Worm (Caenorhabditis elegans) whole organism, late embryonic: ENCODE data around the gene M03A1.3.
A peak's percentile ranks its signal among the peaks of the same experiment; 100 is the strongest.

Experiments
- C08G9.2 ChIP-seq: sonication (generic microtip); optimal IDR thresholded peaks from 2 replicates; lab custom pipeline; 2016; ENCODE audit warnings: mild to moderate bottlenecking, missing genetic modification characterization, moderate library complexity, missing compliant biosample characterization
- C38D4.7 ChIP-seq: fragments of 200-800 bp; sonication (Bioruptor generic); optimal IDR thresholded peaks from 2 replicates; lab custom pipeline; 2018; ENCODE audit warnings: mild to moderate bottlenecking, missing genetic modification characterization, moderate library complexity, missing compliant biosample characterization
- F13H6.1 ChIP-seq: sonication (generic microtip); optimal IDR thresholded peaks from 2 replicates; lab custom pipeline; 2016; ENCODE audit warnings: missing genetic modification characterization, missing compliant biosample characterization
- K02D7.2 ChIP-seq: sonication (generic microtip); optimal IDR thresholded peaks from 2 replicates; lab custom pipeline; 2017; ENCODE audit warnings: mild to moderate bottlenecking, missing genetic modification characterization, missing compliant biosample characterization
- ama-1 ChIP-seq: fragments of 150-350 bp; optimal IDR thresholded peaks from 2 replicates; lab custom pipeline; 2014
- ceh-18 ChIP-seq: sonication (generic microtip); optimal IDR thresholded peaks from 2 replicates; lab custom pipeline; 2016; ENCODE audit warnings: missing genetic modification characterization, missing compliant biosample characterization
- ceh-24 ChIP-seq: sonication (generic microtip); optimal IDR thresholded peaks from 2 replicates; lab custom pipeline; 2016; ENCODE audit warnings: mild to moderate bottlenecking, missing genetic modification characterization, missing compliant biosample characterization
- ceh-30 ChIP-seq: fragments of 150-350 bp; optimal IDR thresholded peaks from 2 replicates; lab custom pipeline; 2014; ENCODE audit warnings: missing biosample characterization, missing genetic modification characterization
- dve-1 ChIP-seq: sonication (generic microtip); optimal IDR thresholded peaks from 2 replicates; lab custom pipeline; 2017; ENCODE audit warnings: antibody characterized with exemption, mild to moderate bottlenecking, missing genetic modification characterization, missing compliant biosample characterization
- elt-2 ChIP-seq: sonication (generic microtip); optimal IDR thresholded peaks from 2 replicates; lab custom pipeline; 2016; ENCODE audit warnings: missing genetic modification reagents, missing genetic modification characterization, missing compliant biosample characterization
- eyg-1 ChIP-seq: sonication (generic microtip); optimal IDR thresholded peaks from 2 replicates; lab custom pipeline; 2016; ENCODE audit warnings: missing genotype, missing genetic modification characterization, missing compliant biosample characterization
- fax-1 ChIP-seq: sonication (generic microtip); optimal IDR thresholded peaks from 2 replicates; lab custom pipeline; 2016; ENCODE audit warnings: missing genotype, missing genetic modification characterization, missing compliant biosample characterization
- fkh-6 ChIP-seq: sonication (generic microtip); optimal IDR thresholded peaks from 2 replicates; lab custom pipeline; 2016; ENCODE audit warnings: missing genetic modification characterization, missing compliant biosample characterization
- gmeb-2 ChIP-seq: sonication (generic microtip); optimal IDR thresholded peaks from 2 replicates; lab custom pipeline; 2016; ENCODE audit warnings: missing genetic modification characterization, inconsistent platforms, missing compliant biosample characterization
- hlh-13 ChIP-seq: fragments of 200-800 bp; sonication (Bioruptor generic); optimal IDR thresholded peaks from 2 replicates; lab custom pipeline; 2018; ENCODE audit warnings: mild to moderate bottlenecking, missing genetic modification characterization, missing compliant biosample characterization
- hlh-8 ChIP-seq: sonication (generic microtip); optimal IDR thresholded peaks from 2 replicates; lab custom pipeline; 2016; ENCODE audit warnings: missing genotype, missing genetic modification characterization, missing compliant biosample characterization
- lim-6 ChIP-seq: sonication (generic microtip); optimal IDR thresholded peaks from 2 replicates; lab custom pipeline; 2016; ENCODE audit warnings: missing genetic modification characterization, missing compliant biosample characterization
- madf-2 ChIP-seq: sonication (generic microtip); optimal IDR thresholded peaks from 2 replicates; lab custom pipeline; 2017; ENCODE audit warnings: missing genetic modification characterization, missing compliant biosample characterization
- mec-3 ChIP-seq: sonication (generic microtip); optimal IDR thresholded peaks from 2 replicates; lab custom pipeline; 2016; ENCODE audit warnings: borderline replicate concordance, missing genetic modification characterization, missing compliant biosample characterization
- nhr-11 ChIP-seq: fragments of 150-350 bp; optimal IDR thresholded peaks from 2 replicates; lab custom pipeline; 2014; ENCODE audit warnings: missing biosample characterization, missing genetic modification characterization
- npax-4 ChIP-seq: sonication (generic microtip); optimal IDR thresholded peaks from 2 replicates; lab custom pipeline; 2016; ENCODE audit warnings: missing genetic modification characterization, missing compliant biosample characterization
- pat-9 ChIP-seq: fragments of 200-800 bp; sonication (Bioruptor generic); optimal IDR thresholded peaks from 2 replicates; lab custom pipeline; 2018; ENCODE audit warnings: mild to moderate bottlenecking, missing genetic modification characterization, moderate library complexity, missing compliant biosample characterization
- pax-1 ChIP-seq: fragments of 150-350 bp; optimal IDR thresholded peaks from 2 replicates; lab custom pipeline; 2014; ENCODE audit warnings: missing biosample characterization, missing genetic modification characterization
- pha-4 ChIP-seq: fragments of 150-350 bp; optimal IDR thresholded peaks from 2 replicates; lab custom pipeline; 2018; ENCODE audit warnings: missing biosample characterization, missing genetic modification reagents, missing genetic modification characterization
- pqm-1 ChIP-seq: sonication (generic microtip); optimal IDR thresholded peaks from 2 replicates; lab custom pipeline; 2016; ENCODE audit warnings: missing genetic modification characterization, missing compliant biosample characterization
- ref-2 ChIP-seq: sonication (generic microtip); optimal IDR thresholded peaks from 2 replicates; lab custom pipeline; 2016; ENCODE audit warnings: missing genetic modification characterization, missing compliant biosample characterization
- sox-2 ChIP-seq: fragments of 200-800 bp; sonication (Bioruptor generic); IDR thresholded peaks from 2 replicates; pipeline ENCODE4 v1.3.6; 2022; ENCODE audit warnings: missing genetic modification reagents, missing genetic modification characterization, missing compliant biosample characterization
- sox-4 ChIP-seq: sonication (generic microtip); optimal IDR thresholded peaks from 2 replicates; lab custom pipeline; 2017; ENCODE audit warnings: mild to moderate bottlenecking, missing genetic modification characterization, inconsistent platforms, missing compliant biosample characterization
- ttx-3 ChIP-seq: sonication (generic microtip); optimal IDR thresholded peaks from 2 replicates; lab custom pipeline; 2016; ENCODE audit warnings: missing genetic modification reagents, missing genetic modification characterization, missing compliant biosample characterization
- unc-3 ChIP-seq, 2 experiments: fragments of 200-800 bp in 1 of 2; sonication (Bioruptor generic) in 1 of 2; sonication (generic microtip) in 1 of 2; conservative IDR thresholded peaks in 1 of 2; optimal IDR thresholded peaks in 1 of 2; 2 replicates each; pipeline versions ENCODE4 v1.3.6 to Lab custom; 2016 to 2022; ENCODE audit warnings: missing compliant biosample characterization in 2 of 2, missing genetic modification characterization in 2 of 2, missing genetic modification reagents in 1 of 2
- ztf-16 ChIP-seq: sonication (generic microtip); optimal IDR thresholded peaks from 2 replicates; lab custom pipeline; 2017; ENCODE audit warnings: missing genetic modification characterization, missing compliant biosample characterization

Gene M03A1.3

ce11 chrII:4549983-4550572, 7.5 kb upstream of the M03A1.3 start:
- TF ChIP-seq hlh-13 (GFP tag; lab: Kevin White, UChicago) (no peak), dve-1 (tag; lab: Kevin White, UChicago) (no peak), F13H6.1 (tag; lab: Kevin White, UChicago) (no peak), pat-9 (tag; lab: Kevin White, UChicago) (no peak), lim-6 (tag; lab: Kevin White, UChicago) (no peak), sox-2 (no peak), mec-3 (tag; lab: Kevin White, UChicago) (no peak), ama-1 (lab: Kevin White, UChicago) (no peak), K02D7.2 (tag; lab: Kevin White, UChicago) (no peak)
- TF ChIP-seq, all 69 proteins: peak for 0

- TF ChIP-seq ref-2 (tag; lab: Kevin White, UChicago) (no peak), pqm-1 (no peak), C08G9.2 (no peak), pha-4 (tag; lab: Kevin White, UChicago) (no peak), F13H6.1 (tag; lab: Kevin White, UChicago) (no peak), npax-4 (tag; lab: Kevin White, UChicago) (no peak), ceh-30 (no peak), eyg-1 (no peak)
These were observed 6.8 kb upstream of the M03A1.3 start, which contains the start of gene K07E1.1 for ce11 chrII:4550783-4551182. Gene K07E1.1 (plus strand): TSS chrII:4551083.

DNA sequence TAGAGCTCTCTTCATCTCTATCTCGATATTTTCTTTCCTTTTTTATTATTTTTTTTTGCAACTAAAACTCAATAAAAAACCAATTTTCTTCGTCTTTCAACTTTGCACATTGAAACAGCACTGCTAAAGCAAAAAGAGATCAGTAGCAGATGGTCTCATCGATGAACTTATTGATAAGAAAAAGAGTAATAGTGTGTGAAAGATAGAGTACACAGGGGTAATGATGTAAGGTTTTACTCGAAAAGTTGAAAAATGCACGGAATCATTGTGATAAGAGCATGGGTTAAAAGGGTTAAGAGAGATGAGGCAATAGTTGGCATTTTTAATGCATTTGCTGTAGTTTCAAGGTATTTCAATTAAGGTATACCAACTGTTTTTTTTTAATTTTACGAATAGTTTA, 5.5 kb upstream of the M03A1.3 start:
- TF ChIP-seq elt-2 (tag; lab: Kevin White, UChicago) (peak; percentile 59), ceh-24 (tag; lab: Kevin White, UChicago) (no peak), ttx-3 (tag; lab: Kevin White, UChicago) (no peak), nhr-11 (tag; lab: Kevin White, UChicago) (no peak), gmeb-2 (tag; lab: Kevin White, UChicago) (no peak), pax-1 (tag; lab: Kevin White, UChicago) (no peak)
- TF ChIP-seq, all 69 proteins: peak for 1

DNA sequence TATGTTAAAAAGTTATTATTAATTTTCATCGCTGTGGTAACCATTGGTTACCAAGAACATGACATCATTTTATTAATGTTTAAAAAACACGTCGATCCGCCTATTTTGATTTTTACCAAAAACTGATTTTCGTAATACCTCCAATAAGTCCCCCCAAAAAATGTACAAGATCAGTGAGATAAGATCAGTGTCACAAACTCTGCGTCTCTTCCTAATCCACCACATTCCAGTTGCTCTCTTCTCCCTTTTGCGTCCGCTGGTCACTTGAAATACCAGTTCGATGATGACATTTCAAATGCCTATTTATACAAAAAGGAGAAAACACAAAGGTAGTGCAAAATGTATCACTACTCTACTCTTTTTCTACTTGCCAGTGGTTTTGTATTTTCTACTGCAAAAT, 2.5 kb downstream of the M03A1.3 start, which contains the start of gene M03A1.8:
TSS of gene M03A1.8 (plus strand) at position 269 of the 400 bp plus-strand sequence.
- TF ChIP-seq madf-2 (no peak), hlh-8 (tag; lab: Kevin White, UChicago) (no peak), pax-1 (tag; lab: Kevin White, UChicago) (no peak)

DNA sequence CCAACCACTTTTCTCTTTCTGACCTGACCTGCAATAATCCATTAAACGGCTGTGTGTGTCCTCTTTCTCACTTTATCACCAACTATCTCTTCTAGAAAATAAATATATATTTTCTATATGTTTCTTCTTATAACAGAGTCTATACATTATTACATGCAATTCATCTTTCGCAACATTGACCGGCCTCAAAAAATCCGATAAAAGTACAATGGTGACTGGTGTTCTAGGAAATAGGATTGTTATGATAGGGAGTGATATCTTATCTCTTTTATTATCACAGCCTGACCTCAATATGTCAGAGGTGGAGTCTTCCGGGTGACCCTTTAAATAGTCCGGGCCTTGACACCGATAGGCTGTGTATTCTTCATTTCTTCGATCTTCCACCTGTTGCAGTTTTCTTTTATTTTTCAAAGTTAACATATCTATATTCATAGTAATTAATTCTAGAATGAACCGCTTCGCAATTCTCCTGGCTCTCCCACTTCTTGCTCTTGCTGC, 5.0 kb downstream of the M03A1.3 start, which contains the start of gene dao-2:
TSS of gene dao-2 (plus strand) at position 448 of the 498 bp plus-strand sequence.
- TF ChIP-seq fkh-6 (tag; lab: Kevin White, UChicago) (no peak), C38D4.7 (GFP tag; lab: Kevin White, UChicago) (no peak), unc-3 (GFP tag; conservative IDR thresholded peaks at IDR 0.05; lab: Robert Waterston, UW) (no peak), unc-3 (tag; optimal IDR thresholded peaks at IDR 0.05; lab: Kevin White, UChicago) (no peak), ztf-16 (tag; lab: Kevin White, UChicago) (no peak), elt-2 (tag; lab: Kevin White, UChicago) (peak; percentile 95), sox-4 (no peak), ceh-18 (no peak)

DNA sequence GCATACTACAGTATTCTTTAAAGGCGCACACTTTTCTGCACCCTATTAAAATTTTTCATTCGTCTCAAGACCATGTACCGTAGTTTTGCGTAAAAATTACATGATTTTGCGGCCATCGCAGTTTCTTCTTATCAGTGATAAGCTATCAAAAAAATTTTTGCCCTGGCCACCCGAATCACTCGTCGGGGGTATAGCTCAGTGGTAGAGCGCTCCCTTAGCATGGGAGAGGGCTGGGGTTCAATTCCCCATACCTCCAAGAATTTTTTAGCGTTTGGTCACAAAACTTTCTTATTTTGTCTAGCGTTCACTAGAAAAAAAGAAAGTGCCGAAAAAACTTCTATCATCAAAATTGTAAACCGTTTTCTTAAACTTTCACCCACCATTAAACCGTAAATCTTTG, 7.6 kb downstream of the M03A1.3 start:
- TF ChIP-seq elt-2 (tag; lab: Kevin White, UChicago) (peak; percentile 71), fax-1 (tag; lab: Kevin White, UChicago) (no peak)
